Fruit fly (Drosophila melanogaster): ENCODE data around the gene CRMP.

CRMP gene

DNA sequence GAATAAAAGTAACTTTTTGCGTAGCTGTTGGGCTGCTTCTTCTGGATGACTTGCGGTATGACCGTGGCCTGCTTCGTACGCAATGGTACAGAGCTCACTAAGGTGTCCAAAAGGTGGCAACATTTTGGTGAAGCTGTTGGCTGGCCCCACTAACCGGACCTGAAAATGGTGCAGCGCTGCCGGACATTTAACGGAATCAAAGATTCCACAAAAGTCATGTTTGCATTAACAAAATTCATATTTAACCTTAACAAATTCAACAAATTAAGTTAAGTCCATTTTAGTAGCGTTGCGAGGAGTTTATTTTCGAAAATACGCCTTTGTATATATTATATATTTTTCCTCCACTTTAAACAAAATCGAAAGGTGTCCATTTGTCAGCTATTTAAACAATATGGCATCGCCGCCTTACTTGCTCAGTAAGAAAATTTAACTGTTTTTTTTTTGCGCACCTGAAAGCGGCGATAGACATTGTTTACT, 30.2 kb downstream of the CRMP start, which contains the start of the genes kra and SecS (continued):
- TF ChIP-seq Sry-β (GFP tag; optimal IDR thresholded peaks at IDR 0.05) (peak; percentile 16), crol (GFP tag; IDR thresholded peaks at IDR 0.05) (no peak), lbe (GFP tag; optimal IDR thresholded peaks at IDR 0.05) (peak; percentile 47), ro (GFP tag; IDR thresholded peaks at IDR 0.05) (no peak), CG8359 (GFP tag; optimal IDR thresholded peaks at IDR 0.05; ENCODE audit: borderline replicate concordance) (no peak), Drgx (GFP tag; IDR thresholded peaks at IDR 0.05) (no peak), bab2 (GFP tag; optimal IDR thresholded peaks at IDR 0.05) (peak; percentile 54), Oaz (GFP tag; IDR thresholded peaks at IDR 0.05) (no peak), Dp (GFP tag; optimal IDR thresholded peaks at IDR 0.05) (peak; percentile 58), CG31441 (GFP tag; IDR thresholded peaks at IDR 0.05) (no peak), bbx (GFP tag; IDR thresholded peaks at IDR 0.05; ENCODE audit: partially characterized antibody) (no peak), Dfd (GFP tag; optimal IDR thresholded peaks at IDR 0.05) (no peak), chinmo (GFP tag; IDR thresholded peaks at IDR 0.05; ENCODE audit: partially characterized antibody) (no peak), Nf-YC (tag; optimal IDR thresholded peaks at IDR 0.05) (peak; percentile 57), fd64A (GFP tag; optimal IDR thresholded peaks at IDR 0.05) (no peak), HmgD (GFP tag; optimal IDR thresholded peaks at IDR 0.05) (no peak), az2 (GFP tag; optimal IDR thresholded peaks at IDR 0.05) (peak; percentile 66), amos (GFP tag; IDR thresholded peaks at IDR 0.05; ENCODE audit: partially characterized antibody) (no peak), bowl (GFP tag; IDR thresholded peaks at IDR 0.05) (no peak), Doc2 (GFP tag; IDR thresholded peaks at IDR 0.05) (no peak), CG10147 (GFP tag; optimal IDR thresholded peaks at IDR 0.05) (peak; percentile 54), CG12299 (tag; optimal IDR thresholded peaks at IDR 0.05) (peak; percentile 43), CkIIα-i1 (GFP tag; IDR thresholded peaks at IDR 0.05) (no peak), danr (GFP tag; IDR thresholded peaks at IDR 0.05) (no peak), CG7839 (tag; optimal IDR thresholded peaks at IDR 0.05) (no peak), slbo (GFP tag; IDR thresholded peaks at IDR 0.05) (no peak), CG6689 (GFP tag; IDR thresholded peaks at IDR 0.05) (no peak), esg (GFP tag; conservative IDR thresholded peaks at IDR 0.05) (no peak), CG10543 (GFP tag; optimal IDR thresholded peaks at IDR 0.05) (no peak), ap (GFP tag; IDR thresholded peaks at IDR 0.05) (no peak), prd (optimal IDR thresholded peaks at IDR 0.05) (no peak), prd (GFP tag; IDR thresholded peaks at IDR 0.05) (no peak), CG34422 (GFP tag; IDR thresholded peaks at IDR 0.05) (no peak), Optix (GFP tag; IDR thresholded peaks at IDR 0.05) (no peak), CG7372 (GFP tag; IDR thresholded peaks at IDR 0.05) (no peak), Poxn (GFP tag; IDR thresholded peaks at IDR 0.05) (no peak), Med (GFP tag) (peak; percentile 89), so (GFP tag; IDR thresholded peaks at IDR 0.05) (no peak), CG4424 (GFP tag; optimal IDR thresholded peaks at IDR 0.05) (peak; percentile 71), CG15696 (tag; optimal IDR thresholded peaks at IDR 0.05) (peak; percentile 58), CG17186 (GFP tag; optimal IDR thresholded peaks at IDR 0.05) (peak; percentile 86), nerfin-2 (GFP tag; IDR thresholded peaks at IDR 0.05; ENCODE audit: partially characterized antibody) (no peak), sc (optimal IDR thresholded peaks at IDR 0.05) (no peak), sc (GFP tag; optimal IDR thresholded peaks at IDR 0.05) (no peak), Hr3 (GFP tag; optimal IDR thresholded peaks at IDR 0.05) (peak; percentile 66), Gug (GFP tag; IDR thresholded peaks at IDR 0.05) (peak; percentile 25; the same call in 1 of the 4 replicates), Deaf1 (tag; optimal IDR thresholded peaks at IDR 0.05) (no peak), Side (GFP tag; optimal IDR thresholded peaks at IDR 0.05) (peak; percentile 47), H2.0 (GFP tag; IDR thresholded peaks at IDR 0.05) (no peak), CG7786 (GFP tag; optimal IDR thresholded peaks at IDR 0.05) (peak; percentile 42), vfl (GFP tag; optimal IDR thresholded peaks at IDR 0.05) (peak; percentile 8), h (optimal IDR thresholded peaks at IDR 0.05) (no peak), CG14014 (GFP tag; IDR thresholded peaks at IDR 0.05) (no peak)
